Worm (Caenorhabditis elegans) whole organism, L4 larva: Measurements from ENCODE around the gene C17B7.15.

Experiments
- F49E8.2 ChIP-seq: sonication (generic microtip); optimal IDR thresholded peaks from 2 replicates; lab custom pipeline; 2016; ENCODE audit warnings: missing compliant biosample characterization, mild to moderate bottlenecking, missing genetic modification characterization, borderline replicate concordance
- aly-2 ChIP-seq: sonication (generic microtip); optimal IDR thresholded peaks from 2 replicates; lab custom pipeline; 2018; ENCODE audit warnings: missing biosample characterization, missing genetic modification characterization
- egl-27 ChIP-seq: sonication (generic microtip); optimal IDR thresholded peaks from 3 replicates; lab custom pipeline; 2017; ENCODE audit warnings: missing biosample characterization, missing genetic modification reagents, missing genetic modification characterization
- hlh-30 ChIP-seq: sonication (generic microtip); optimal IDR thresholded peaks from 2 replicates; lab custom pipeline; 2017; ENCODE audit warnings: antibody characterized with exemption, mild to moderate bottlenecking, missing genetic modification characterization, missing compliant biosample characterization; ENCODE audit not compliant: insufficient read depth
- jun-1 ChIP-seq: fragments of 150-350 bp; optimal IDR thresholded peaks from 2 replicates; lab custom pipeline; 2014; ENCODE audit warnings: missing biosample characterization, missing genetic modification reagents, missing genetic modification characterization
- lin-13 ChIP-seq: fragments of 150-350 bp; optimal IDR thresholded peaks from 2 replicates; lab custom pipeline; 2014; ENCODE audit warnings: missing biosample characterization, missing genetic modification reagents, missing genetic modification characterization
- pha-4 ChIP-seq, 2 experiments: fragments of 150-350 bp in 1 of 2; fragments of 200-800 bp in 1 of 2; sonication (Bioruptor generic) in 1 of 2; IDR thresholded peaks in 1 of 2; optimal IDR thresholded peaks in 1 of 2; 2 replicates each; pipeline versions ENCODE4 v1.3.6 to Lab custom; 2014 to 2022; ENCODE audit warnings: missing genetic modification characterization in 2 of 2, missing genetic modification reagents in 2 of 2, missing biosample characterization in 1 of 2, missing compliant biosample characterization in 1 of 2
- snpc-4 ChIP-seq: fragments of 150-350 bp; optimal IDR thresholded peaks from 2 replicates; lab custom pipeline; 2014; ENCODE audit warnings: missing biosample characterization, missing genetic modification characterization
- zfp-2 ChIP-seq: sonication (generic microtip); optimal IDR thresholded peaks from 2 replicates; lab custom pipeline; 2016; ENCODE audit warnings: mild to moderate bottlenecking, missing genetic modification characterization, missing compliant biosample characterization

DNA sequence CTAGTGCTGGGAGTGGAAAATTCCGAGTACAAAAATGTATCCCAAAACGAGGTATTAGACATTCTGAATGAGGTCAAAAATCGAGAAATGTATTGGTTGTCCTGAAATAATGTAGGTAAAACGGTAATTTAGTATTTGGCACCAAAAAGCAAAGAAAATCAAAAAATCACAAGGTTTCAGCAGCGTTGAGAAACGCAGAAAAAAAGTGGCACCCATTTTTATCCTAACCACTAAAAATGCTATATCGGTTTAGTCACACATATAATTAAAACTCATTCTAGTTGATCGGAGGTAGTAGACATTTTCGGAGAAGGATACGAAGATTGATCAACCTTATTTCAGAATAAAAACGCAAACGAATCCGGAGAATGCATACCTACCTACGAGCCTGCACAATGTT is 22.7 kb downstream of the C17B7.15 start, which contains the start of gene srx-121:
- TF ChIP-seq pha-4 (GFP tag; IDR thresholded peaks at IDR 0.05; lab: Robert Waterston, UW) = no peak
- TF ChIP-seq pha-4 (tag; optimal IDR thresholded peaks at IDR 0.05; lab: Kevin White, UChicago) = no peak
- no peak for TF ChIP-seq zfp-2 (tag; lab: Kevin White, UChicago)
- TF ChIP-seq jun-1 = no peak
- no peak for TF ChIP-seq snpc-4 (tag; lab: Kevin White, UChicago)
- no peak for TF ChIP-seq egl-27
- TF ChIP-seq aly-2 (tag; lab: Kevin White, UChicago) = no peak
- TF ChIP-seq hlh-30 (tag; lab: Kevin White, UChicago) = no peak
- TF ChIP-seq F49E8.2 (tag; lab: Kevin White, UChicago) = no peak
- TF ChIP-seq lin-13 (GFP tag; lab: Kevin White, UChicago) = no peak
